Fruit fly (Drosophila melanogaster): Measurements from ENCODE around the gene mex1.

DNA sequence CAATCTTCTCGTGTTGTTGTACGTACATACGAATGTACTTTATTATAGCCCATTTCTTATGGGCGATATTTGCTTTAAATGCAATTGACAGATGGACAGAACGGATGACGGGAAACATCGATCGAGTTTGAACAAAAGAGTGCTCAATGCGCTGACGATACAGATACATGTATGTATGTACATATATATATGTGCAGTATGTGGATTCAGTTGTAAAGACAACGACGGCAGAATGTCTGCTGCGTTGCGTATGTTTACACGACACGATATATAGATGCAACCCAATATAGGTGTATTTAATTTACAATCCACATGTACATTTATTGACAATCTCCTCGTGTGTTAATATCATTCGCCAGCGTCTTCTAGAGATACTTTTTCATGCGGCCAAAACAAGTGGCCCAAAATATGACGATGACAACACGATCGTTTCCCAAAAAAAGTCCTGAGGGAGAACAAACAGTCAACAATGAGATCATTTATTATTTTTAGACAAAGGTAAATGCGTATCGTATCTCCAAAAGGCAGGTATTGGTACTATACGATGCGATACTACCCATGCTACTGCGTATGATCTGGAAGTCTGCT lies 11.3 kb upstream of the mex1 start:
- TF ChIP-seq CG8478 (optimal IDR thresholded peaks at IDR 0.05) (no peak), CTCF (optimal IDR thresholded peaks at IDR 0.05) (no peak)
